Worm (Caenorhabditis elegans): Measurements from ENCODE around the gene atg-18.
A peak's percentile ranks its signal among the peaks of the same experiment; 100 is the strongest.

Gene atg-18

ce11 chrV:8609776-8610529 lies 21.2 kb downstream of the atg-18 start:
- TF ChIP-seq ets-7 (tag; optimal IDR thresholded peaks at IDR 0.05): no peak
- TF ChIP-seq hmbx-1 (tag; optimal IDR thresholded peaks at IDR 0.05): no peak
- peak; percentile 28 for TF ChIP-seq B0310.2 (tag; optimal IDR thresholded peaks at IDR 0.05)
- TF ChIP-seq aly-1 (tag; optimal IDR thresholded peaks at IDR 0.05): peak; percentile 18
- no peak for TF ChIP-seq ama-1 (optimal IDR thresholded peaks at IDR 0.05)
- no peak for TF ChIP-seq scrt-1 (GFP tag; IDR thresholded peaks at IDR 0.05)
- no peak for TF ChIP-seq tbx-37 (GFP tag; conservative IDR thresholded peaks at IDR 0.05)
- no peak for TF ChIP-seq tra-4 (tag; optimal IDR thresholded peaks at IDR 0.05)

- no peak for TF ChIP-seq scrt-1 (GFP tag; IDR thresholded peaks at IDR 0.05)
- TF ChIP-seq ets-7 (tag; optimal IDR thresholded peaks at IDR 0.05): no peak
- no peak for TF ChIP-seq tbx-37 (GFP tag; conservative IDR thresholded peaks at IDR 0.05)
- no peak for TF ChIP-seq ama-1 (optimal IDR thresholded peaks at IDR 0.05)
- no peak for TF ChIP-seq tbx-11 (GFP tag; IDR thresholded peaks at IDR 0.05)
Measured at ce11 chrV:8608483-8608882, 22.6 kb downstream of the atg-18 start.

- TF ChIP-seq aly-1 (tag; optimal IDR thresholded peaks at IDR 0.05) (no peak), ceh-36 (tag; optimal IDR thresholded peaks at IDR 0.05) (no peak), hmbx-1 (tag; optimal IDR thresholded peaks at IDR 0.05) (no peak), ama-1 (optimal IDR thresholded peaks at IDR 0.05) (no peak), ceh-13 (GFP tag; optimal IDR thresholded peaks at IDR 0.05) (no peak), flt-1 (GFP tag; IDR thresholded peaks at IDR 0.05) (no peak), tra-4 (tag; optimal IDR thresholded peaks at IDR 0.05) (no peak), B0310.2 (tag; optimal IDR thresholded peaks at IDR 0.05) (no peak), tbx-37 (GFP tag; conservative IDR thresholded peaks at IDR 0.05) (no peak), pes-1 (GFP tag; IDR thresholded peaks at IDR 0.05) (no peak), scrt-1 (GFP tag; IDR thresholded peaks at IDR 0.05) (no peak), F13C5.2 (tag; optimal IDR thresholded peaks at IDR 0.05) (no peak), ets-7 (tag; optimal IDR thresholded peaks at IDR 0.05) (no peak), sea-1 (GFP tag; conservative IDR thresholded peaks at IDR 0.05) (no peak), hmg-4 (GFP tag; optimal IDR thresholded peaks at IDR 0.05) (no peak)
Measured at ce11 chrV:8607353-8607850, 23.7 kb downstream of the atg-18 start, which contains the start of gene smk-1. TSS of gene smk-1 (plus strand) at chrV:8607800.

- TF ChIP-seq flt-1 (GFP tag; IDR thresholded peaks at IDR 0.05) (peak; percentile 44; the same call in 1 of the 2 replicates), aly-1 (tag; optimal IDR thresholded peaks at IDR 0.05) (no peak), hmg-4 (GFP tag; optimal IDR thresholded peaks at IDR 0.05) (peak; percentile 61), F13C5.2 (tag; optimal IDR thresholded peaks at IDR 0.05) (peak; percentile 57), ets-7 (tag; optimal IDR thresholded peaks at IDR 0.05) (peak; percentile 11), tra-4 (tag; optimal IDR thresholded peaks at IDR 0.05) (no peak), ama-1 (optimal IDR thresholded peaks at IDR 0.05) (no peak), sea-1 (GFP tag; conservative IDR thresholded peaks at IDR 0.05) (peak; percentile 28; the same call in 1 of the 2 replicates)
Measured at ce11 chrV:8606099-8606696, 24.9 kb downstream of the atg-18 start, which contains the start of gene vps-60. TSS of gene vps-60 (minus strand) at chrV:8606128.

- no peak for TF ChIP-seq pes-1 (GFP tag; IDR thresholded peaks at IDR 0.05)
- no peak for TF ChIP-seq hmg-4 (GFP tag; optimal IDR thresholded peaks at IDR 0.05)
- TF ChIP-seq hmbx-1 (tag; optimal IDR thresholded peaks at IDR 0.05): no peak
- TF ChIP-seq tbx-37 (GFP tag; conservative IDR thresholded peaks at IDR 0.05): no peak
- no peak for TF ChIP-seq aly-1 (tag; optimal IDR thresholded peaks at IDR 0.05)
- TF ChIP-seq ceh-13 (GFP tag; optimal IDR thresholded peaks at IDR 0.05): no peak
- TF ChIP-seq hnd-1 (tag; optimal IDR thresholded peaks at IDR 0.05): no peak
- TF ChIP-seq ama-1 (optimal IDR thresholded peaks at IDR 0.05): no peak
- TF ChIP-seq tra-4 (tag; optimal IDR thresholded peaks at IDR 0.05): no peak
- no peak for TF ChIP-seq B0310.2 (tag; optimal IDR thresholded peaks at IDR 0.05)
- no peak for TF ChIP-seq scrt-1 (GFP tag; IDR thresholded peaks at IDR 0.05)
- TF ChIP-seq ceh-36 (tag; optimal IDR thresholded peaks at IDR 0.05): no peak
- no peak for TF ChIP-seq flt-1 (GFP tag; IDR thresholded peaks at IDR 0.05)
- TF ChIP-seq ets-7 (tag; optimal IDR thresholded peaks at IDR 0.05): no peak
- TF ChIP-seq tbx-11 (GFP tag; IDR thresholded peaks at IDR 0.05): no peak
- TF ChIP-seq F13C5.2 (tag; optimal IDR thresholded peaks at IDR 0.05): no peak
- no peak for TF ChIP-seq sea-1 (GFP tag; conservative IDR thresholded peaks at IDR 0.05)
Measured at ce11 chrV:8603272-8603671, 27.9 kb downstream of the atg-18 start, which contains the start of gene F41E6.5. TSS of gene F41E6.5 (plus strand) at chrV:8603480.

DNA sequence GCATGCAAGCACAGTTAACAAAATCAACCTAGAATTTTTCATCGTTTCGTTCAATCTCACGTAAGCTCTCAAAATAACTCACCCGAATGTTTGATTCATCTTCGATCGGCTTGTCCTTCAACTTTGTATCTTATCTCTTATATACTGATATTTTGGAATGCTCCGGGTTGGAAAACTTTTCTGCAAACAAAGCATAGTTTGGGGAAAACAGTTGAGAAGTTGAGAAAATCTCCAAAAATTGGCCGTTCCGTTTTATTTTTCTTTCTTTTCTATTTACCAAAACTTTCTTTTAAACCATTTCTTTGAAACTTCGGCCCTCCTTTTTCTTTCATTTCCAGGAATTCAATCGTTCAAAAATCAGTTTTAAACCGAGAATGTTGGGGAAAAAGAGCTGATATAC lies 28.5 kb downstream of the atg-18 start, which contains the start of gene F41E6.15:
F41E6.15 (minus strand) TSS at position 101 of the 400 bp plus-strand sequence.
- TF ChIP-seq F13C5.2 (tag; optimal IDR thresholded peaks at IDR 0.05): no peak
- no peak for TF ChIP-seq tbx-11 (GFP tag; IDR thresholded peaks at IDR 0.05)

DNA sequence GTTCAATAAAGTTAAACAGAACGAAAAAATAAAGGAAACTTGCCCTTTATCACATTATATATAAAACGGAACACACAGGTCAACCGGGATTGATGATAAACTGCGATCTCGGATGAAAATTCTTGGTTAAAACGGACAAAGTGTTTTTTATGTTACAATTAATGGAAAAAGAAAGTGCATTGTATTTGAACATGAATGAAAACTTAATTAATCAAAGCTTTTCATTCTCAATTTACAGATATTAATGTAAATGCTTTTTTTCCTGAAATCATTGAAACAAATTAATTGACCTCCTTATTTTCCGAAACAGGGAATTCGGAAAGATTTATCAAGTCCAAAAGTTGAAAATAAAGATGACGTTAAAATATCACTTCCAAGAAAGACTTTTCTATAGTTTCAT lies 29.7 kb downstream of the atg-18 start, which contains the start of gene F41E6.8:
F41E6.8 (minus strand) TSS at position 101 of the 400 bp plus-strand sequence.
- TF ChIP-seq tra-4 (tag; optimal IDR thresholded peaks at IDR 0.05): no peak
- TF ChIP-seq hnd-1 (tag; optimal IDR thresholded peaks at IDR 0.05): no peak
- TF ChIP-seq pes-1 (GFP tag; IDR thresholded peaks at IDR 0.05): no peak
- TF ChIP-seq sea-1 (GFP tag; conservative IDR thresholded peaks at IDR 0.05): no peak
- no peak for TF ChIP-seq F13C5.2 (tag; optimal IDR thresholded peaks at IDR 0.05)
- TF ChIP-seq aly-1 (tag; optimal IDR thresholded peaks at IDR 0.05): no peak
- no peak for TF ChIP-seq ets-7 (tag; optimal IDR thresholded peaks at IDR 0.05)
- no peak for TF ChIP-seq ceh-13 (GFP tag; optimal IDR thresholded peaks at IDR 0.05)
- TF ChIP-seq ama-1 (optimal IDR thresholded peaks at IDR 0.05): no peak

Measured in whole organism, early embryonic.